Worm (Caenorhabditis elegans) whole organism, late embryonic: Measurements from ENCODE around the gene laf-1.

Experiments
- K02D7.2 ChIP-seq: sonication (generic microtip); optimal IDR thresholded peaks from 2 replicates; lab custom pipeline; 2017; ENCODE audit warnings: mild to moderate bottlenecking, missing genetic modification characterization, missing compliant biosample characterization
- Y22D7AL.16 ChIP-seq: sonication (generic microtip); optimal IDR thresholded peaks from 2 replicates; lab custom pipeline; 2016; ENCODE audit warnings: missing genetic modification characterization, missing compliant biosample characterization
- ets-4 ChIP-seq: sonication (generic microtip); optimal IDR thresholded peaks from 2 replicates; lab custom pipeline; 2016; ENCODE audit warnings: missing genetic modification characterization, missing compliant biosample characterization
- lim-6 ChIP-seq: sonication (generic microtip); optimal IDR thresholded peaks from 2 replicates; lab custom pipeline; 2016; ENCODE audit warnings: missing genetic modification characterization, missing compliant biosample characterization
- nhr-232 ChIP-seq: sonication (generic microtip); optimal IDR thresholded peaks from 2 replicates; lab custom pipeline; 2016; ENCODE audit warnings: missing genetic modification characterization, missing compliant biosample characterization
- odd-2 ChIP-seq: sonication (generic microtip); optimal IDR thresholded peaks from 2 replicates; lab custom pipeline; 2017; ENCODE audit warnings: antibody characterized with exemption, mild to moderate bottlenecking, missing genetic modification characterization, missing compliant biosample characterization
- pha-4 ChIP-seq: fragments of 150-350 bp; optimal IDR thresholded peaks from 2 replicates; lab custom pipeline; 2018; ENCODE audit warnings: missing biosample characterization, missing genetic modification reagents, missing genetic modification characterization
- sox-4 ChIP-seq: sonication (generic microtip); optimal IDR thresholded peaks from 2 replicates; lab custom pipeline; 2017; ENCODE audit warnings: mild to moderate bottlenecking, missing genetic modification characterization, inconsistent platforms, missing compliant biosample characterization
- ttx-3 ChIP-seq: sonication (generic microtip); optimal IDR thresholded peaks from 2 replicates; lab custom pipeline; 2016; ENCODE audit warnings: missing genetic modification reagents, missing genetic modification characterization, missing compliant biosample characterization
- unc-42 ChIP-seq: sonication (generic microtip); optimal IDR thresholded peaks from 2 replicates; lab custom pipeline; 2016; ENCODE audit warnings: missing genotype, missing genetic modification characterization, missing compliant biosample characterization

DNA sequence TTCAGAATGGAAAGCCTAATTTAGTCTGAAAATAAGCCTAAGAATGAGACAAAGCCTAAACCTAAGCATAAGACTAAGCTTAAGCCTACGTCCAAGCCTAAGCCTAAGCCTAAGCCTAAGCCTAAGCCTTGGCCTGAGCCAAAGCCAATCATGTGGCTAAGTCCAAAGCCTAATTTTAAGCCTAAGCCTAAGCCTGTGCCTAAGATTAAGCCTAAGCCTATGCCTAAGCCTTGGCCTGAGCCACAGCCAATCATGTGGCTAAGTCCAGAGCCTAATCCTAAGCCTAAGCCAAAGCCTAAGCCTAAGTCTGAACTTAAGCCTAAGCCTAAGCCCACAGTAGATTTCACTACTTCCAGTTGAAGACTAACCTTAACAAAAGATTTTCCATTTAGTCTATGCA, 21.4 kb downstream of the laf-1 start:
- TF ChIP-seq lim-6 (tag; lab: Kevin White, UChicago): no peak
- no peak for TF ChIP-seq Y22D7AL.16 (tag; lab: Kevin White, UChicago)
- TF ChIP-seq odd-2 (tag; lab: Kevin White, UChicago): no peak
- no peak for TF ChIP-seq pha-4 (tag; lab: Kevin White, UChicago)
- no peak for TF ChIP-seq nhr-232 (tag; lab: Kevin White, UChicago)
- no peak for TF ChIP-seq sox-4 (tag; lab: Kevin White, UChicago)
- TF ChIP-seq unc-42: no peak
- no peak for TF ChIP-seq ttx-3 (tag; lab: Kevin White, UChicago)
- TF ChIP-seq K02D7.2 (tag; lab: Kevin White, UChicago): no peak
- no peak for TF ChIP-seq ets-4 (tag; lab: Kevin White, UChicago)
